Worm (Caenorhabditis elegans) whole organism, late embryonic: Measurements from ENCODE around the gene twk-11.

Source experiments
- T23F11.4 ChIP-seq: fragments of 200-800 bp; sonication (Bioruptor generic); optimal IDR thresholded peaks from 2 replicates; lab custom pipeline; 2018; ENCODE audit warnings: mild to moderate bottlenecking, missing genetic modification characterization, missing compliant biosample characterization
- ceh-14 ChIP-seq: sonication (generic microtip); optimal IDR thresholded peaks from 2 replicates; lab custom pipeline; 2016; ENCODE audit warnings: missing genotype, missing genetic modification characterization, missing compliant biosample characterization
- ceh-30 ChIP-seq: fragments of 150-350 bp; optimal IDR thresholded peaks from 2 replicates; lab custom pipeline; 2014; ENCODE audit warnings: missing biosample characterization, missing genetic modification characterization
- elt-2 ChIP-seq: sonication (generic microtip); optimal IDR thresholded peaks from 2 replicates; lab custom pipeline; 2016; ENCODE audit warnings: missing genetic modification reagents, missing genetic modification characterization, missing compliant biosample characterization
- eyg-1 ChIP-seq: sonication (generic microtip); optimal IDR thresholded peaks from 2 replicates; lab custom pipeline; 2016; ENCODE audit warnings: missing genotype, missing genetic modification characterization, missing compliant biosample characterization
- mec-3 ChIP-seq: sonication (generic microtip); optimal IDR thresholded peaks from 2 replicates; lab custom pipeline; 2016; ENCODE audit warnings: borderline replicate concordance, missing genetic modification characterization, missing compliant biosample characterization
- nhr-11 ChIP-seq: fragments of 150-350 bp; optimal IDR thresholded peaks from 2 replicates; lab custom pipeline; 2014; ENCODE audit warnings: missing biosample characterization, missing genetic modification characterization
- nhr-232 ChIP-seq: sonication (generic microtip); optimal IDR thresholded peaks from 2 replicates; lab custom pipeline; 2016; ENCODE audit warnings: missing genetic modification characterization, missing compliant biosample characterization
- sox-2 ChIP-seq: fragments of 200-800 bp; sonication (Bioruptor generic); IDR thresholded peaks from 2 replicates; pipeline ENCODE4 v1.3.6; 2022; ENCODE audit warnings: missing genetic modification reagents, missing genetic modification characterization, missing compliant biosample characterization
- unc-3 ChIP-seq, 2 experiments: fragments of 200-800 bp in 1 of 2; sonication (Bioruptor generic) in 1 of 2; sonication (generic microtip) in 1 of 2; conservative IDR thresholded peaks in 1 of 2; optimal IDR thresholded peaks in 1 of 2; 2 replicates each; pipeline versions ENCODE4 v1.3.6 to Lab custom; 2016 to 2022; ENCODE audit warnings: missing compliant biosample characterization in 2 of 2, missing genetic modification characterization in 2 of 2, missing genetic modification reagents in 1 of 2
- unc-42 ChIP-seq: sonication (generic microtip); optimal IDR thresholded peaks from 2 replicates; lab custom pipeline; 2016; ENCODE audit warnings: missing genotype, missing genetic modification characterization, missing compliant biosample characterization
- zip-5 ChIP-seq: sonication (generic microtip); optimal IDR thresholded peaks from 2 replicates; lab custom pipeline; 2016; ENCODE audit warnings: missing genetic modification characterization, missing compliant biosample characterization

Gene twk-11

DNA sequence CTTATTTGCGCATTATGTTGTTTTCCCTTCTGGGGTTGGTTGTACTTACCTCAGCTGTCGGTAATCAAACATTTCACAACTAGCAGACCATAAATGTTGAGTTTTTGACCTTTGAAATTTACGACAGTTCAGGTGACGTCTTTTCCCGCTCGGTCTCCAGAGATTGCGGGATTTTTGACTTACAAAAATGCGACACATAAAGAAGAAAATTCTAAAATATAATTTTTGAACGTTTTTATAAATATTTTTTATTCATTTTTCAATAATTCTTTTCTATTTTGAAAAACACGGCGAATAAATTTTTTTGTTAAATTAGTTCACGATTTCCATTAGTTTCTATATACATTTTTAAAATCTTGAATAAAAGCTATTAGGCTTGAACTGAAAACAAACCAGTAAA is 53.6 kb downstream of the twk-11 start, which contains the start of gene nhr-161:
nhr-161 (minus strand) TSS at position 101 of the 400 bp plus-strand sequence.
- TF ChIP-seq sox-2 (GFP tag; lab: Robert Waterston, UW) (no peak), ceh-30 (tag; lab: Kevin White, UChicago) (no peak)

DNA sequence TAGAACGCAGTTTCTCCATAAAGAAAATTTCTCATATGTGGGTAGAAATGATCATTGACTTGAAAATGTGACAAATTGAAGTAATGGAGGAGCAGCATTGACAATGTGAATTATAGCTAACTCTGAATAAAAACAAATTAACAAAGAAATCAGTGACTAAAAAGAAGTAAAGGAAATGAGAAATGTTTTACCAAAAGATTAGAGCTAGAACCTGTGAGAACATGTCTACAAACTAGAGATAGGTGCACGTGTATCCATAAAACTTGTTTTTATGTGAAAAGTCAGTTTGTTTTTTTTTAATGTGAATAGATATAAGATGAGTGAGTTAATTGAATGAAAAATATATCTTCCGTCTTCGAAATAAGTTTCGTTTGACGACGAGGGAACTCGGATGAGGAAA is 57.4 kb downstream of the twk-11 start, which contains the start of gene sre-12:
sre-12 (minus strand) TSS at position 101 of the 400 bp plus-strand sequence.
- TF ChIP-seq ceh-30 (tag; lab: Kevin White, UChicago): no peak
- no peak for TF ChIP-seq elt-2 (tag; lab: Kevin White, UChicago)
- TF ChIP-seq unc-3 (GFP tag; conservative IDR thresholded peaks at IDR 0.05; lab: Robert Waterston, UW): no peak
- no peak for TF ChIP-seq unc-3 (tag; optimal IDR thresholded peaks at IDR 0.05; lab: Kevin White, UChicago)
- TF ChIP-seq nhr-232 (tag; lab: Kevin White, UChicago): no peak
- no peak for TF ChIP-seq unc-42 (tag; lab: Kevin White, UChicago)
- no peak for TF ChIP-seq mec-3 (tag; lab: Kevin White, UChicago)
- TF ChIP-seq T23F11.4 (GFP tag; lab: Kevin White, UChicago): no peak
- TF ChIP-seq zip-5 (tag; lab: Kevin White, UChicago): no peak
- TF ChIP-seq ceh-14: no peak
- no peak for TF ChIP-seq eyg-1 (tag; lab: Kevin White, UChicago)
- no peak for TF ChIP-seq nhr-11 (tag; lab: Kevin White, UChicago)
- TF ChIP-seq, all 69 proteins: peak for 0
